Worm (Caenorhabditis elegans): Measurements from ENCODE around the gene nhr-100.

DNA sequence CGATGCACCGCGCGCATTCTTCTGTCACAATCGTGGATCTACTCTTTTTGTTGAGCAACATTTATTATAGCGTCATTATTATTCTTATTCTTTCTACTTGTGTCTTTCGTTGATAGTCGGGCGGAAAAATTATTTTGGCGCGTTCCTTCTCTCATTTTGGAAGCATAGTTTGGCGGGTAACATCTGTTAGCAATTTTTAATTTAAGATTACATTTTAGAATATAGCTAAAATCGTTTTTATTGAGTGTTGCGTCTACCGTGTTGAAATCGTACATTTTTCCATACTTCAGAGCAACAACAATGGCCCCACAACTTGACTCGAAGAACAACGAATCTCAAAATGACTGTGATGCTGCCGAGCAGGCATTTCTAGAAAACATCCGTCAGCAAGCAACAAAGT is 37.8 kb upstream of the nhr-100 start, which contains the start of gene sdz-36:
- TF ChIP-seq him-1 (tag; optimal IDR thresholded peaks at IDR 0.05) (no peak), dao-5 (tag; optimal IDR thresholded peaks at IDR 0.05) (no peak), W03F9.2 (tag; optimal IDR thresholded peaks at IDR 0.05) (no peak)
